Fruit fly (Drosophila melanogaster) whole organism, embryonic: ENCODE measurements around the gene Lsd-1.

Experiments used
- CG10654 ChIP-seq: fragments of 200-800 bp; sonication (Bioruptor generic); optimal IDR thresholded peaks from 2 replicates; lab custom pipeline; 2016; ENCODE audit warnings: missing biosample characterization, missing genetic modification characterization
- CG14667 ChIP-seq: fragments of 200-800 bp; sonication (Bioruptor generic); IDR thresholded peaks from 2 replicates; pipeline ENCODE4 v1.3.6; 2022; ENCODE audit warnings: missing biosample characterization, missing genetic modification characterization
- CG15269 ChIP-seq: fragments of 200-800 bp; sonication (Bioruptor generic); optimal IDR thresholded peaks from 2 replicates; lab custom pipeline; 2018; ENCODE audit warnings: missing biosample characterization, mild to moderate bottlenecking, missing genetic modification characterization, moderate library complexity
- CG1529 ChIP-seq: fragments of 200-800 bp; sonication (Bioruptor generic); optimal IDR thresholded peaks from 3 replicates; lab custom pipeline; 2018; ENCODE audit warnings: missing biosample characterization, missing genetic modification characterization
- CG17385 ChIP-seq: fragments of 200-800 bp; sonication (Bioruptor generic); optimal IDR thresholded peaks from 3 replicates; lab custom pipeline; 2018; ENCODE audit warnings: missing biosample characterization, mild to moderate bottlenecking, missing genetic modification characterization
- CG17912 ChIP-seq: fragments of 200-800 bp; sonication (Bioruptor generic); optimal IDR thresholded peaks from 2 replicates; lab custom pipeline; 2018; ENCODE audit warnings: missing biosample characterization, mild to moderate bottlenecking, missing genetic modification characterization
- CG18262 ChIP-seq: fragments of 200-800 bp; optimal IDR thresholded peaks from 3 replicates; lab custom pipeline; 2019; ENCODE audit warnings: missing biosample characterization, mild to moderate bottlenecking, missing genetic modification characterization, moderate library complexity
- CG34376 ChIP-seq: fragments of 200-800 bp; sonication (Bioruptor generic); optimal IDR thresholded peaks from 2 replicates; lab custom pipeline; 2018; ENCODE audit warnings: missing biosample characterization, mild to moderate bottlenecking, missing genetic modification characterization
- CG3995 ChIP-seq: fragments of 200-800 bp; sonication (Bioruptor generic); optimal IDR thresholded peaks from 3 replicates; lab custom pipeline; 2016; ENCODE audit warnings: missing biosample characterization, missing genetic modification characterization
- CG4424 ChIP-seq: fragments of 200-800 bp; sonication (Bioruptor generic); optimal IDR thresholded peaks from 3 replicates; lab custom pipeline; 2016; ENCODE audit warnings: missing biosample characterization, missing genetic modification characterization
- CG5180 ChIP-seq: fragments of 200-800 bp; sonication (Bioruptor generic); optimal IDR thresholded peaks from 3 replicates; lab custom pipeline; 2017; ENCODE audit warnings: missing biosample characterization, missing genetic modification characterization, mild to moderate bottlenecking, moderate library complexity, missing genetic modification reagents
- CG6654 ChIP-seq: fragments of 200-800 bp; sonication (Bioruptor generic); optimal IDR thresholded peaks from 2 replicates; lab custom pipeline; 2017; ENCODE audit warnings: missing biosample characterization, mild to moderate bottlenecking, missing genetic modification characterization
- CG6765 ChIP-seq: fragments of 200-800 bp; sonication (Bioruptor generic); optimal IDR thresholded peaks from 3 replicates; lab custom pipeline; 2017; ENCODE audit warnings: missing biosample characterization, mild to moderate bottlenecking, missing genetic modification characterization
- CG6791 ChIP-seq: fragments of 200-800 bp; sonication (Bioruptor generic); IDR thresholded peaks from 3 replicates; pipeline ENCODE4 v1.3.6; 2022; ENCODE audit warnings: missing biosample characterization, missing genetic modification characterization; ENCODE audit not compliant: partially characterized antibody
- CG6854 ChIP-seq: fragments of 200-800 bp; sonication (Bioruptor generic); optimal IDR thresholded peaks from 3 replicates; lab custom pipeline; 2017; ENCODE audit warnings: missing biosample characterization, mild to moderate bottlenecking, missing genetic modification characterization
- CG7963 ChIP-seq: fragments of 200-800 bp; sonication (Bioruptor generic); IDR thresholded peaks from 3 replicates; pipeline ENCODE4 v1.3.6; 2022; ENCODE audit warnings: missing biosample characterization, missing genetic modification characterization; ENCODE audit not compliant: partially characterized antibody
- CG8281 ChIP-seq: fragments of 200-800 bp; sonication (Bioruptor generic); optimal IDR thresholded peaks from 2 replicates; lab custom pipeline; 2018; ENCODE audit warnings: missing biosample characterization, mild to moderate bottlenecking, missing genetic modification characterization, moderate library complexity
- CG9727 ChIP-seq: fragments of 200-800 bp; sonication (Bioruptor generic); optimal IDR thresholded peaks from 3 replicates; lab custom pipeline; 2017; ENCODE audit warnings: missing biosample characterization, mild to moderate bottlenecking, missing genetic modification characterization
- CG9932 ChIP-seq: fragments of 200-800 bp; sonication (Bioruptor generic); IDR thresholded peaks from 2 replicates; pipeline ENCODE4 v1.3.6; 2022; ENCODE audit warnings: missing biosample characterization, missing genetic modification characterization
- Dad ChIP-seq: fragments of 200-800 bp; sonication (Bioruptor generic); optimal IDR thresholded peaks from 3 replicates; lab custom pipeline; 2016; ENCODE audit warnings: missing biosample characterization, missing genetic modification characterization
- Dfd ChIP-seq, 2 experiments: fragments of >200 bp; optimal IDR thresholded peaks; 2 replicates each; lab custom pipeline; 2017; ENCODE audit warnings: missing biosample characterization in 2 of 2, missing genetic modification characterization in 2 of 2
- Doc2 ChIP-seq: fragments of 200-800 bp; sonication (Bioruptor generic); IDR thresholded peaks from 2 replicates; pipeline ENCODE4 v1.3.6; 2022; ENCODE audit warnings: missing biosample characterization, missing genetic modification characterization
- Dref ChIP-seq: fragments of 200-800 bp; sonication (Bioruptor generic); IDR thresholded peaks from 2 replicates; pipeline ENCODE4 v1.3.6; 2022; ENCODE audit warnings: missing biosample characterization, missing genetic modification characterization
- Fer2 ChIP-seq: fragments of 200-800 bp; sonication (Bioruptor generic); optimal IDR thresholded peaks from 2 replicates; lab custom pipeline; 2018; ENCODE audit warnings: missing biosample characterization, mild to moderate bottlenecking, missing genetic modification characterization, moderate library complexity
- Hmr ChIP-seq: fragments of 200-800 bp; sonication (Bioruptor generic); optimal IDR thresholded peaks from 3 replicates; lab custom pipeline; 2017; ENCODE audit warnings: mild to moderate bottlenecking, missing biosample characterization, missing genetic modification reagents, missing genetic modification characterization
- Hsf ChIP-seq: fragments of 200-800 bp; sonication (Bioruptor generic); optimal IDR thresholded peaks from 3 replicates; lab custom pipeline; 2016; ENCODE audit warnings: missing biosample characterization, missing genetic modification characterization
- Lim3 ChIP-seq: fragments of 200-800 bp; sonication (Bioruptor generic); IDR thresholded peaks from 2 replicates; pipeline ENCODE4 v1.3.6; 2022; ENCODE audit warnings: missing biosample characterization, missing genetic modification characterization
- Opbp ChIP-seq: fragments of 200-800 bp; sonication (Bioruptor generic); IDR thresholded peaks from 3 replicates; pipeline ENCODE4 v1.3.6; 2022; ENCODE audit warnings: missing biosample characterization, missing genetic modification characterization; ENCODE audit not compliant: partially characterized antibody
- Optix ChIP-seq: fragments of 200-800 bp; sonication (Bioruptor generic); IDR thresholded peaks from 3 replicates; pipeline ENCODE4 v1.3.6; 2022; ENCODE audit warnings: missing biosample characterization, missing genetic modification characterization
- Sin3A ChIP-seq: fragments of >200 bp; optimal IDR thresholded peaks from 2 replicates; lab custom pipeline; 2018
- Sox100B ChIP-seq: fragments of 200-800 bp; sonication (Bioruptor generic); optimal IDR thresholded peaks from 3 replicates; lab custom pipeline; 2018; ENCODE audit warnings: missing biosample characterization, mild to moderate bottlenecking, missing genetic modification characterization
- Sry-δ ChIP-seq: fragments of 200-800 bp; sonication (Bioruptor generic); optimal IDR thresholded peaks from 2 replicates; lab custom pipeline; 2016; ENCODE audit warnings: missing biosample characterization, missing genetic modification characterization
- Taf1 ChIP-seq: fragments of 200-800 bp; sonication (Bioruptor generic); IDR thresholded peaks from 2 replicates; pipeline ENCODE4 v1.3.6; 2022; ENCODE audit warnings: missing biosample characterization, missing genetic modification characterization
- Tbp ChIP-seq: fragments of >200 bp; optimal IDR thresholded peaks from 2 replicates; lab custom pipeline; 2018; ENCODE audit warnings: missing biosample characterization, missing genetic modification characterization
- amos ChIP-seq: fragments of 200-800 bp; sonication (Bioruptor generic); IDR thresholded peaks from 2 replicates; pipeline ENCODE4 v1.3.6; 2022; ENCODE audit warnings: missing biosample characterization, missing genetic modification characterization; ENCODE audit not compliant: partially characterized antibody
- br ChIP-seq: fragments of >200 bp; optimal IDR thresholded peaks from 2 replicates; lab custom pipeline; 2017
- bsh ChIP-seq, 2 experiments: fragments of 200-800 bp; sonication (Bioruptor generic); optimal IDR thresholded peaks; 2 replicates each; lab custom pipeline; 2017 to 2018; ENCODE audit warnings: mild to moderate bottlenecking in 2 of 2, missing biosample characterization in 2 of 2, missing genetic modification characterization in 2 of 2, moderate library complexity in 1 of 2
- cad ChIP-seq: fragments of >200 bp; optimal IDR thresholded peaks from 2 replicates; lab custom pipeline; 2017; ENCODE audit warnings: missing biosample characterization, missing genetic modification characterization
- emc ChIP-seq: fragments of 200-800 bp; sonication (Bioruptor generic); optimal IDR thresholded peaks from 2 replicates; lab custom pipeline; 2016; ENCODE audit warnings: missing biosample characterization, missing genetic modification characterization
- exex ChIP-seq: fragments of 200-800 bp; sonication (Bioruptor generic); optimal IDR thresholded peaks from 4 replicates; lab custom pipeline; 2018; ENCODE audit warnings: missing biosample characterization, mild to moderate bottlenecking, missing genetic modification characterization, moderate library complexity
- gce ChIP-seq: fragments of 200-800 bp; sonication (Bioruptor generic); IDR thresholded peaks from 3 replicates; pipeline ENCODE4 v1.3.6; 2022; ENCODE audit warnings: missing biosample characterization, missing genetic modification characterization
- gro ChIP-seq: fragments of 200-800 bp; sonication (Bioruptor generic); optimal IDR thresholded peaks from 2 replicates; lab custom pipeline; 2016; ENCODE audit warnings: missing biosample characterization, missing genetic modification characterization
- hbn ChIP-seq: fragments of 200-800 bp; sonication (Bioruptor generic); IDR thresholded peaks from 2 replicates; pipeline ENCODE4 v1.3.6; 2022; ENCODE audit warnings: missing biosample characterization, missing genetic modification characterization; ENCODE audit not compliant: partially characterized antibody
- kah ChIP-seq: fragments of 200-800 bp; sonication (Bioruptor generic); optimal IDR thresholded peaks from 2 replicates; lab custom pipeline; 2018; ENCODE audit warnings: missing biosample characterization, mild to moderate bottlenecking, missing genetic modification characterization
- lbe ChIP-seq: fragments of 200-800 bp; sonication (Bioruptor generic); optimal IDR thresholded peaks from 2 replicates; lab custom pipeline; 2016; ENCODE audit warnings: missing biosample characterization, mild to moderate bottlenecking, missing genetic modification characterization
- mam ChIP-seq: fragments of 200-800 bp; sonication (Bioruptor generic); optimal IDR thresholded peaks from 3 replicates; lab custom pipeline; 2016; ENCODE audit warnings: missing biosample characterization, missing genetic modification characterization
- sd ChIP-seq: fragments of 200-800 bp; sonication (Bioruptor generic); optimal IDR thresholded peaks from 3 replicates; lab custom pipeline; 2018; ENCODE audit warnings: missing biosample characterization, mild to moderate bottlenecking, missing genetic modification characterization, moderate library complexity
- sima ChIP-seq: fragments of 200-800 bp; sonication (Bioruptor generic); optimal IDR thresholded peaks from 2 replicates; lab custom pipeline; 2016; ENCODE audit warnings: missing biosample characterization, missing genetic modification characterization
- so ChIP-seq: fragments of 200-800 bp; sonication (Bioruptor generic); IDR thresholded peaks from 3 replicates; pipeline ENCODE4 v1.3.6; 2022; ENCODE audit warnings: missing biosample characterization, missing genetic modification characterization
- trem ChIP-seq: fragments of 200-800 bp; optimal IDR thresholded peaks from 3 replicates; lab custom pipeline; 2019; ENCODE audit warnings: missing biosample characterization, mild to moderate bottlenecking, missing genetic modification characterization, moderate library complexity
- tx ChIP-seq: fragments of 200-800 bp; sonication (Bioruptor generic); optimal IDR thresholded peaks from 2 replicates; lab custom pipeline; 2016; ENCODE audit warnings: missing biosample characterization, missing genetic modification characterization
- zen2 ChIP-seq: fragments of 200-800 bp; sonication (Bioruptor generic); IDR thresholded peaks from 3 replicates; pipeline ENCODE4 v1.3.6; 2022; ENCODE audit warnings: missing biosample characterization, missing genetic modification characterization; ENCODE audit not compliant: partially characterized antibody

The Lsd-1 gene

dm6 chr3R:23788406-23789021 is 24.9 kb downstream of the Lsd-1 start (continued):
- TF ChIP-seq CG34376 = no peak
- TF ChIP-seq tx (GFP tag; lab: Kevin White, UChicago) = no peak
- TF ChIP-seq amos (GFP tag; lab: Robert Waterston, UW) = no peak
- TF ChIP-seq mam = no peak
- no peak for TF ChIP-seq Optix
- no peak for TF ChIP-seq kah (GFP tag; lab: Kevin White, UChicago)
- peak; percentile 50; the same call in 1 of the 3 replicates for TF ChIP-seq so (GFP tag; lab: Robert Waterston, UW)
- no peak for TF ChIP-seq Taf1 (GFP tag; lab: Robert Waterston, UW)
- TF ChIP-seq CG7963 (GFP tag; lab: Robert Waterston, UW) = no peak
- no peak for TF ChIP-seq Fer2
- TF ChIP-seq CG18262 (tag; lab: Kevin White, UChicago) = no peak
- no peak for TF ChIP-seq gro (GFP tag; lab: Kevin White, UChicago)
- TF ChIP-seq Dref (GFP tag; lab: Robert Waterston, UW) = no peak
- no peak for TF ChIP-seq lbe (GFP tag; lab: Kevin White, UChicago)
- TF ChIP-seq emc = no peak
- TF ChIP-seq Dfd (GFP tag; optimal IDR thresholded peaks at IDR 0.05; lab: Kevin White, UChicago) = no peak
- no peak for TF ChIP-seq Doc2 (GFP tag; lab: Robert Waterston, UW)
- no peak for TF ChIP-seq br (lab: Kevin White, UChicago)
- TF ChIP-seq sima = no peak
- no peak for TF ChIP-seq gce (GFP tag; lab: Robert Waterston, UW)
- TF ChIP-seq CG6654 (GFP tag; lab: Kevin White, UChicago) = no peak
- TF ChIP-seq CG17912 (GFP tag; lab: Kevin White, UChicago) = no peak
- no peak for TF ChIP-seq Sin3A (lab: Kevin White, UChicago)
- TF ChIP-seq Lim3 (GFP tag; lab: Robert Waterston, UW) = no peak
- no peak for TF ChIP-seq CG4424
- TF ChIP-seq CG17385 (GFP tag; lab: Kevin White, UChicago) = no peak
- no peak for TF ChIP-seq Sox100B (GFP tag; lab: Kevin White, UChicago)
- no peak for TF ChIP-seq zen2
- TF ChIP-seq exex (tag; lab: Kevin White, UChicago) = no peak
- no peak for TF ChIP-seq CG9727
- TF ChIP-seq CG9932 (GFP tag; lab: Robert Waterston, UW) = peak; percentile 43; the same call in 1 of the 2 replicates
- TF ChIP-seq CG6854 (GFP tag; lab: Kevin White, UChicago) = no peak
- TF ChIP-seq trem (tag; lab: Kevin White, UChicago) = no peak
- TF ChIP-seq CG3995 (GFP tag; lab: Kevin White, UChicago) = no peak
- TF ChIP-seq Opbp (GFP tag; lab: Robert Waterston, UW) = no peak
- TF ChIP-seq hbn = no peak
- TF ChIP-seq Tbp = no peak
- TF ChIP-seq cad (GFP tag; lab: Kevin White, UChicago) = no peak
- no peak for TF ChIP-seq Sry-δ (GFP tag; lab: Kevin White, UChicago)
- TF ChIP-seq CG6765 (GFP tag; lab: Kevin White, UChicago) = no peak
- TF ChIP-seq CG1529 (GFP tag; lab: Kevin White, UChicago) = no peak
- TF ChIP-seq CG8281 (tag; lab: Kevin White, UChicago) = no peak
- TF ChIP-seq Hsf (GFP tag; lab: Kevin White, UChicago) = no peak
- no peak; the same call in 2 of the 3 replicates for TF ChIP-seq CG6791 (GFP tag; lab: Robert Waterston, UW)
- TF ChIP-seq Dad (GFP tag; lab: Kevin White, UChicago) = no peak
- TF ChIP-seq CG5180 (GFP tag; lab: Kevin White, UChicago) = no peak
- TF ChIP-seq Hmr (GFP tag; lab: Kevin White, UChicago) = peak; percentile 16
- TF ChIP-seq CG10654 = no peak
- no peak for TF ChIP-seq CG15269 (tag; lab: Kevin White, UChicago)
- no peak for TF ChIP-seq CG14667 (GFP tag; lab: Robert Waterston, UW)
- peak; percentile 13 to 56 for TF ChIP-seq bsh (GFP tag; optimal IDR thresholded peaks at IDR 0.05; lab: Kevin White, UChicago)
- no peak for TF ChIP-seq sd (tag; lab: Kevin White, UChicago)
